Worm (Caenorhabditis elegans) whole organism, L3 larva: ENCODE results near the gene Y57G11C.48.

ENCODE experiments used
- R02D3.7 ChIP-seq: fragments of 150-350 bp; optimal IDR thresholded peaks from 2 replicates; lab custom pipeline; 2014; ENCODE audit warnings: missing biosample characterization, missing genetic modification characterization
- ceh-28 ChIP-seq: fragments of 150-350 bp; optimal IDR thresholded peaks from 2 replicates; lab custom pipeline; 2014; ENCODE audit warnings: missing biosample characterization, missing genetic modification reagents, missing genetic modification characterization
- lin-39 ChIP-seq: fragments of 150-350 bp; optimal IDR thresholded peaks from 2 replicates; lab custom pipeline; 2018; ENCODE audit warnings: missing biosample characterization, missing genetic modification reagents, missing genetic modification characterization
- nhr-237 ChIP-seq: fragments of 150-350 bp; optimal IDR thresholded peaks from 2 replicates; lab custom pipeline; 2014; ENCODE audit warnings: missing biosample characterization, missing genetic modification characterization
- nhr-25 ChIP-seq: sonication (generic microtip); optimal IDR thresholded peaks from 2 replicates; lab custom pipeline; 2017; ENCODE audit warnings: missing biosample characterization, missing genetic modification characterization
- unc-62 ChIP-seq: fragments of 150-350 bp; sonication (generic microtip); optimal IDR thresholded peaks from 4 replicates; lab custom pipeline; 2014; ENCODE audit warnings: missing biosample characterization, missing genetic modification reagents, missing genetic modification characterization

ce11 chrIV:14894339-14894738, 49.8 kb downstream of the Y57G11C.48 start:
- no peak for TF ChIP-seq lin-39
- no peak for TF ChIP-seq unc-62 (GFP tag; lab: Kevin White, UChicago)
- TF ChIP-seq nhr-237 (tag; lab: Kevin White, UChicago): no peak
- no peak for TF ChIP-seq R02D3.7 (tag; lab: Kevin White, UChicago)
- TF ChIP-seq nhr-25 (tag; lab: Kevin White, UChicago): no peak
- no peak for TF ChIP-seq ceh-28 (tag; lab: Kevin White, UChicago)
